Worm (Caenorhabditis elegans) whole organism, L1 larva: ENCODE results near the gene T11F9.10.

Source experiments
- C04F5.9 ChIP-seq: sonication (generic microtip); optimal IDR thresholded peaks from 2 replicates; lab custom pipeline; 2016; ENCODE audit warnings: missing genetic modification characterization, missing compliant biosample characterization
- C16A3.4 ChIP-seq: fragments of 150-350 bp; optimal IDR thresholded peaks from 2 replicates; lab custom pipeline; 2014; ENCODE audit warnings: missing biosample characterization, missing genetic modification characterization
- Y116A8C.19 ChIP-seq: sonication (generic microtip); optimal IDR thresholded peaks from 2 replicates; lab custom pipeline; 2016; ENCODE audit warnings: missing compliant biosample characterization, missing genetic modification characterization, borderline replicate concordance
- aly-2 ChIP-seq: fragments of 150-350 bp; optimal IDR thresholded peaks from 2 replicates; lab custom pipeline; 2014; ENCODE audit warnings: missing biosample characterization, missing genetic modification characterization
- blmp-1 ChIP-seq: fragments of 150-350 bp; optimal IDR thresholded peaks from 2 replicates; lab custom pipeline; 2014; ENCODE audit warnings: missing biosample characterization, missing genetic modification characterization
- ceh-8 ChIP-seq: fragments of 200-800 bp; sonication (Bioruptor generic); optimal IDR thresholded peaks from 2 replicates; lab custom pipeline; 2018; ENCODE audit warnings: mild to moderate bottlenecking, missing genetic modification characterization, moderate library complexity, missing compliant biosample characterization
- ceh-82 ChIP-seq, 3 experiments: fragments of 150-350 bp in 1 of 3; sonication (generic microtip) in 2 of 3; optimal IDR thresholded peaks; 2 replicates each; lab custom pipeline; 2014 to 2017; ENCODE audit warnings: missing biosample characterization in 3 of 3, missing genetic modification characterization in 3 of 3
- ceh-88 ChIP-seq: fragments of 200-800 bp; sonication (Bioruptor generic); IDR thresholded peaks from 2 replicates; pipeline ENCODE4 v1.3.6; 2022; ENCODE audit warnings: missing genetic modification characterization, missing compliant biosample characterization
- ceh-90 ChIP-seq: sonication (generic microtip); optimal IDR thresholded peaks from 2 replicates; lab custom pipeline; 2016; ENCODE audit warnings: missing genetic modification characterization, missing compliant biosample characterization
- dpl-1 ChIP-seq, 3 experiments: fragments of 150-350 bp in 2 of 3; sonication (generic microtip) in 1 of 3; optimal IDR thresholded peaks; 2 replicates each; lab custom pipeline; 2014 to 2017; ENCODE audit warnings: missing biosample characterization in 3 of 3, missing genetic modification characterization in 3 of 3, missing genetic modification reagents in 3 of 3
- dsc-1 ChIP-seq: sonication (generic microtip); optimal IDR thresholded peaks from 2 replicates; lab custom pipeline; 2016; ENCODE audit warnings: mild to moderate bottlenecking, missing genetic modification characterization, missing compliant biosample characterization
- efl-1 ChIP-seq, 4 experiments: fragments of 150-350 bp; optimal IDR thresholded peaks in 3 of 4; peaks in 1 of 4; 1 replicate in 1 of 4; 2 replicates in 3 of 4; lab custom pipeline; 2014; ENCODE audit warnings: missing biosample characterization in 2 of 4, missing genetic modification characterization in 2 of 4, missing genetic modification reagents in 2 of 4
- efl-3 ChIP-seq: fragments of 200-800 bp; sonication (Bioruptor generic); optimal IDR thresholded peaks from 2 replicates; lab custom pipeline; 2018; ENCODE audit warnings: mild to moderate bottlenecking, missing genetic modification characterization, missing compliant biosample characterization
- egl-13 ChIP-seq: sonication (generic microtip); optimal IDR thresholded peaks from 2 replicates; lab custom pipeline; 2016; ENCODE audit warnings: missing genotype, missing genetic modification reagents, missing genetic modification characterization, missing compliant biosample characterization
- elt-3 ChIP-seq, 6 experiments: fragments of 150-350 bp in 1 of 6; sonication (generic microtip); optimal IDR thresholded peaks; 2 replicates each; lab custom pipeline; 2017 to 2018; ENCODE audit warnings: missing biosample characterization in 6 of 6, missing genetic modification characterization in 6 of 6, inconsistent platforms in 1 of 6
- fkh-10 ChIP-seq: sonication (generic microtip); optimal IDR thresholded peaks from 2 replicates; lab custom pipeline; 2017; ENCODE audit warnings: missing biosample characterization, missing genetic modification reagents, missing genetic modification characterization
- fkh-4 ChIP-seq: sonication (generic microtip); optimal IDR thresholded peaks from 2 replicates; lab custom pipeline; 2016; ENCODE audit warnings: missing compliant biosample characterization, missing genetic modification characterization, borderline replicate concordance
- fkh-8 ChIP-seq: sonication (generic microtip); optimal IDR thresholded peaks from 2 replicates; lab custom pipeline; 2016; ENCODE audit warnings: mild to moderate bottlenecking, missing genetic modification characterization, missing compliant biosample characterization
- fos-1 ChIP-seq: fragments of 150-350 bp; optimal IDR thresholded peaks from 2 replicates; lab custom pipeline; 2014; ENCODE audit warnings: missing biosample characterization, missing genetic modification characterization
- grh-1 ChIP-seq: fragments of 200-800 bp; sonication (Bioruptor generic); IDR thresholded peaks from 2 replicates; pipeline ENCODE4 v1.3.6; 2022; ENCODE audit warnings: missing genetic modification reagents, missing genetic modification characterization, missing compliant biosample characterization
- hlh-17 ChIP-seq: fragments of 200-800 bp; sonication (Bioruptor generic); optimal IDR thresholded peaks from 2 replicates; lab custom pipeline; 2018; ENCODE audit warnings: missing genetic modification characterization, mild to moderate bottlenecking, missing compliant biosample characterization, moderate library complexity, borderline replicate concordance
- jun-1 ChIP-seq: fragments of 150-350 bp; optimal IDR thresholded peaks from 2 replicates; lab custom pipeline; 2014; ENCODE audit warnings: missing biosample characterization, missing genetic modification reagents, missing genetic modification characterization
- lin-13 ChIP-seq: fragments of 150-350 bp; optimal IDR thresholded peaks from 2 replicates; lab custom pipeline; 2014; ENCODE audit warnings: missing biosample characterization, missing genetic modification reagents, missing genetic modification characterization
- lin-14 ChIP-seq: fragments of 200-800 bp; sonication (Bioruptor generic); optimal IDR thresholded peaks from 2 replicates; lab custom pipeline; 2018; ENCODE audit warnings: mild to moderate bottlenecking, missing genetic modification characterization, moderate library complexity, missing compliant biosample characterization
- lin-15B ChIP-seq: fragments of 150-350 bp; sonication (generic microtip); optimal IDR thresholded peaks from 3 replicates; lab custom pipeline; 2014; ENCODE audit warnings: missing biosample characterization, missing genetic modification characterization
- lin-35 ChIP-seq, 2 experiments: fragments of 150-350 bp; optimal IDR thresholded peaks; 2 replicates each; lab custom pipeline; 2014; ENCODE audit warnings: missing biosample characterization in 2 of 2, missing genetic modification characterization in 2 of 2, missing genetic modification reagents in 2 of 2
- lin-39 ChIP-seq: fragments of 150-350 bp; optimal IDR thresholded peaks from 2 replicates; lab custom pipeline; 2014; ENCODE audit warnings: missing biosample characterization, missing genetic modification reagents, missing genetic modification characterization
- lir-3 ChIP-seq: sonication (generic microtip); optimal IDR thresholded peaks from 2 replicates; lab custom pipeline; 2016; ENCODE audit warnings: mild to moderate bottlenecking, missing genetic modification characterization, moderate library complexity, missing compliant biosample characterization; ENCODE audit not compliant: poor library complexity
- lsy-2 ChIP-seq, 2 experiments: fragments of 150-350 bp; optimal IDR thresholded peaks; 2 replicates each; lab custom pipeline; 2014; ENCODE audit warnings: missing biosample characterization in 2 of 2, missing genetic modification characterization in 2 of 2
- mef-2 ChIP-seq: fragments of 150-350 bp; optimal IDR thresholded peaks from 2 replicates; lab custom pipeline; 2014; ENCODE audit warnings: missing biosample characterization, missing genetic modification characterization
- mep-1 ChIP-seq: fragments of 150-350 bp; optimal IDR thresholded peaks from 2 replicates; lab custom pipeline; 2014; ENCODE audit warnings: missing biosample characterization, missing genetic modification characterization
- nhr-12 ChIP-seq: sonication (generic microtip); optimal IDR thresholded peaks from 2 replicates; lab custom pipeline; 2017; ENCODE audit warnings: missing biosample characterization, missing genetic modification characterization
- nhr-28 ChIP-seq: fragments of 150-350 bp; optimal IDR thresholded peaks from 2 replicates; lab custom pipeline; 2014; ENCODE audit warnings: missing biosample characterization, missing genetic modification characterization
- nhr-47 ChIP-seq: sonication (generic microtip); optimal IDR thresholded peaks from 2 replicates; lab custom pipeline; 2016; ENCODE audit warnings: mild to moderate bottlenecking, missing genetic modification characterization, moderate library complexity, missing compliant biosample characterization
- nhr-76 ChIP-seq: sonication (generic microtip); optimal IDR thresholded peaks from 2 replicates; lab custom pipeline; 2017; ENCODE audit warnings: missing biosample characterization, missing genetic modification characterization
- nhr-77 ChIP-seq: fragments of 150-350 bp; optimal IDR thresholded peaks from 2 replicates; lab custom pipeline; 2014; ENCODE audit warnings: missing biosample characterization, missing genetic modification characterization
- nhr-84 ChIP-seq: sonication (generic microtip); optimal IDR thresholded peaks from 2 replicates; lab custom pipeline; 2017; ENCODE audit warnings: missing biosample characterization, missing genetic modification characterization
- nhr-85 ChIP-seq: sonication (generic microtip); peaks from one replicate; lab custom pipeline; 2016; ENCODE audit warnings: missing genetic modification characterization, inconsistent platforms, missing compliant biosample characterization
- nhr-90 ChIP-seq: sonication (generic microtip); optimal IDR thresholded peaks from 2 replicates; lab custom pipeline; 2016; ENCODE audit warnings: mild to moderate bottlenecking, missing genetic modification characterization, missing compliant biosample characterization; ENCODE audit not compliant: poor library complexity
- pax-3 ChIP-seq: fragments of 200-800 bp; sonication (Bioruptor generic); optimal IDR thresholded peaks from 2 replicates; lab custom pipeline; 2018; ENCODE audit warnings: mild to moderate bottlenecking, missing genetic modification characterization, moderate library complexity, missing compliant biosample characterization
- pqm-1 ChIP-seq: sonication (generic microtip); optimal IDR thresholded peaks from 3 replicates; lab custom pipeline; 2017; ENCODE audit warnings: missing biosample characterization, missing genetic modification characterization
- rnt-1 ChIP-seq: sonication (generic microtip); optimal IDR thresholded peaks from 2 replicates; lab custom pipeline; 2016; ENCODE audit warnings: mild to moderate bottlenecking, missing genetic modification characterization, moderate library complexity, missing compliant biosample characterization
- snu-23 ChIP-seq: sonication (generic microtip); optimal IDR thresholded peaks from 2 replicates; lab custom pipeline; 2016; ENCODE audit warnings: missing genetic modification characterization, missing compliant biosample characterization
- sox-4 ChIP-seq: sonication (generic microtip); optimal IDR thresholded peaks from 2 replicates; lab custom pipeline; 2016; ENCODE audit warnings: missing genetic modification characterization, missing compliant biosample characterization
- sptf-1 ChIP-seq: fragments of 150-350 bp; optimal IDR thresholded peaks from 2 replicates; lab custom pipeline; 2014; ENCODE audit warnings: missing biosample characterization, missing genetic modification characterization
- swsn-7 ChIP-seq: sonication (generic microtip); optimal IDR thresholded peaks from 2 replicates; lab custom pipeline; 2016; ENCODE audit warnings: missing genetic modification characterization, missing compliant biosample characterization
- unc-30 ChIP-seq: sonication (generic microtip); optimal IDR thresholded peaks from 2 replicates; lab custom pipeline; 2017; ENCODE audit warnings: missing biosample characterization, missing genetic modification characterization
- unc-62 ChIP-seq: fragments of 150-350 bp; optimal IDR thresholded peaks from 2 replicates; lab custom pipeline; 2014; ENCODE audit warnings: missing biosample characterization, missing genetic modification reagents, missing genetic modification characterization
- unc-86 ChIP-seq: sonication (generic microtip); optimal IDR thresholded peaks from 2 replicates; lab custom pipeline; 2016; ENCODE audit warnings: missing genetic modification characterization, missing compliant biosample characterization
- xbp-1 ChIP-seq: sonication (generic microtip); optimal IDR thresholded peaks from 2 replicates; lab custom pipeline; 2016; ENCODE audit warnings: missing genetic modification characterization, missing compliant biosample characterization
- zag-1 ChIP-seq: fragments of 150-350 bp; optimal IDR thresholded peaks from 2 replicates; lab custom pipeline; 2014; ENCODE audit warnings: missing biosample characterization, missing genetic modification characterization
- zip-4 ChIP-seq: fragments of 200-800 bp; sonication (Bioruptor generic); optimal IDR thresholded peaks from 2 replicates; lab custom pipeline; 2018; ENCODE audit warnings: mild to moderate bottlenecking, missing genetic modification characterization, moderate library complexity, missing compliant biosample characterization

The T11F9.10 gene

DNA sequence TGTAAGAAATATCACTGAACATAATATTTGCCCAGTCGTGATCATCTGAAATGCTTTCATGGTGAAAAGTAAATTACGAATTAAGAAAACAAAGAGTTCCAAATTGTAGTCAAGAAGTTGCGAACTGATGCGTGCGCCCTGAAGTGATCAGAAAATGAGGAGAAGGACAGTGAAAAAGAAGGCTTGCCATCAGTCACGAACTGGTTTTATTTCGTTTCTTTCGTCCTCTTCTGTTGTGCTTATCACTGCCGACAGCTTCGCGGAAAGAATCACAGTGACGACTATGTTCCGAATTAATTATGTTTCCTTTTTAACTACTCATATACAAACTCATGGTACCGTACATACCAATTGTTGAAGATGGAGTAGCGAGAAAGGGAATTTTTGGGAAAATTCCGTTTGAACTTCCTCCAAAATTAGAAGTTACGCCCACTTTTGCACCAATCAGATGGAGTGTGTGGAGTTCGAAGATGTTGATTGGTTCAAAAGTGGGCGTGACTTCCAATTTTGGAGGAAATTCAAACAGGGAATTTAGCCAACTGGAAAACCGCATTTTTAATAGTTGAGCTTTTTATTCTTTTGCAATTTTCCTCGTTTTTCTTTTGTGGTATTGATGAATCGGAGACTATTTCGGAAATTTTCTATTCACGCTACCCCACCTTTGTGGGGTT is 16.4 kb downstream of the T11F9.10 start, which contains the start of gene C55A6.12:
C55A6.12 (minus strand) TSS at position 51 of the 671 bp plus-strand sequence.
- TF ChIP-seq lsy-2 (tag; optimal IDR thresholded peaks at IDR 0.05; lab: Kevin White, UChicago) (peak in 1 of 2 experiments; percentile 24), unc-86 (tag; lab: Kevin White, UChicago) (no peak), sox-4 (tag; lab: Kevin White, UChicago) (no peak), pqm-1 (tag; lab: Kevin White, UChicago) (no peak), snu-23 (GFP tag; lab: Kevin White, UChicago) (no peak), lin-13 (GFP tag; lab: Kevin White, UChicago) (no peak), nhr-90 (no peak), C04F5.9 (tag; lab: Kevin White, UChicago) (no peak), ceh-90 (tag; lab: Kevin White, UChicago) (no peak), hlh-17 (no peak), fkh-8 (tag; lab: Kevin White, UChicago) (no peak), nhr-47 (tag; lab: Kevin White, UChicago) (no peak), C16A3.4 (tag; lab: Kevin White, UChicago) (no peak), lin-15B (tag; lab: Kevin White, UChicago) (no peak), Y116A8C.19 (tag; lab: Kevin White, UChicago) (no peak), egl-13 (tag; lab: Kevin White, UChicago) (no peak), dpl-1 (GFP tag; optimal IDR thresholded peaks at IDR 0.05; lab: Kevin White, UChicago) (peak; percentile 27 to 68 (median 65)), efl-1 (optimal IDR thresholded peaks at IDR 0.05; lab: Kevin White, UChicago) (peak in 1 of 2 experiments; percentile 74), efl-1 (GFP tag; optimal IDR thresholded peaks at IDR 0.05 in 1 of 2; lab: Kevin White, UChicago) (peak; percentile 77 to 96), lin-39 (tag; lab: Kevin White, UChicago) (no peak), mef-2 (tag; lab: Kevin White, UChicago) (no peak), nhr-84 (tag; lab: Kevin White, UChicago) (no peak), zag-1 (tag; lab: Kevin White, UChicago) (no peak), nhr-76 (no peak), elt-3 (tag; optimal IDR thresholded peaks at IDR 0.05; lab: Kevin White, UChicago) (no peak), lir-3 (tag; lab: Kevin White, UChicago) (no peak), nhr-85 (tag; lab: Kevin White, UChicago) (peak; percentile 28), dsc-1 (no peak), rnt-1 (tag; lab: Kevin White, UChicago) (no peak), pax-3 (tag; lab: Kevin White, UChicago) (no peak), sptf-1 (no peak), unc-30 (no peak), ceh-88 (GFP tag; lab: Robert Waterston, UW) (no peak), swsn-7 (tag; lab: Kevin White, UChicago) (no peak), efl-3 (GFP tag; lab: Kevin White, UChicago) (no peak), blmp-1 (tag; lab: Kevin White, UChicago) (no peak), zip-4 (no peak), nhr-12 (tag; lab: Kevin White, UChicago) (no peak), fkh-4 (tag; lab: Kevin White, UChicago) (no peak), unc-62 (no peak), nhr-28 (no peak), ceh-8 (no peak), lin-35 (GFP tag; optimal IDR thresholded peaks at IDR 0.05; lab: Kevin White, UChicago) (peak; percentile 25 to 77), lin-14 (GFP tag; lab: Kevin White, UChicago) (no peak), fkh-10 (GFP tag; lab: Kevin White, UChicago) (no peak), nhr-77 (tag; lab: Kevin White, UChicago) (no peak), ceh-82 (tag; optimal IDR thresholded peaks at IDR 0.05; lab: Kevin White, UChicago) (no peak), mep-1 (tag; lab: Kevin White, UChicago) (no peak), aly-2 (no peak), xbp-1 (tag; lab: Kevin White, UChicago) (peak; percentile 48), grh-1 (peak; percentile 49; the same call in 1 of the 2 replicates), fos-1 (no peak), jun-1 (tag; lab: Kevin White, UChicago) (no peak)
